Worm (Caenorhabditis elegans) whole organism, young adult: Measurements from ENCODE around the gene cutl-15.

Source experiments
- B0019.2 ChIP-seq: fragments of 200-800 bp; sonication (Bioruptor generic); conservative IDR thresholded peaks from 2 replicates; pipeline ENCODE4 v1.3.6; 2022; ENCODE audit warnings: missing genetic modification reagents, missing genetic modification characterization, missing compliant biosample characterization
- B0035.1 ChIP-seq: sonication (generic microtip); optimal IDR thresholded peaks from 2 replicates; lab custom pipeline; 2016; ENCODE audit warnings: missing genetic modification characterization, mild to moderate bottlenecking, missing compliant biosample characterization, missing genotype, missing genetic modification reagents
- C06A6.2 ChIP-seq: fragments of 200-800 bp; sonication (Bioruptor generic); conservative IDR thresholded peaks from 2 replicates; pipeline ENCODE4 v1.3.6; 2022; ENCODE audit warnings: missing genetic modification characterization, missing compliant biosample characterization
- D2030.7 ChIP-seq: fragments of 200-800 bp; sonication (Bioruptor generic); IDR thresholded peaks from 2 replicates; pipeline ENCODE4 v1.3.6; 2022; ENCODE audit warnings: missing genetic modification reagents, missing genetic modification characterization, missing compliant biosample characterization
- F10E7.11 ChIP-seq: sonication (generic microtip); optimal IDR thresholded peaks from 2 replicates; lab custom pipeline; 2017; ENCODE audit warnings: mild to moderate bottlenecking, missing genetic modification characterization, moderate library complexity, missing compliant biosample characterization
- F33H1.4 ChIP-seq: fragments of 200-800 bp; sonication (Bioruptor generic); IDR thresholded peaks from 2 replicates; pipeline ENCODE4 v1.3.6; 2022; ENCODE audit warnings: missing genetic modification reagents, missing genetic modification characterization, missing compliant biosample characterization
- F39B2.1 ChIP-seq: fragments of 200-800 bp; sonication (Bioruptor generic); IDR thresholded peaks from 2 replicates; pipeline ENCODE4 v1.3.6; 2022; ENCODE audit warnings: missing genetic modification reagents, missing genetic modification characterization, missing compliant biosample characterization
- K11D2.4 ChIP-seq: fragments of 200-800 bp; sonication (Bioruptor generic); IDR thresholded peaks from 2 replicates; pipeline ENCODE4 v1.3.6; 2022; ENCODE audit warnings: missing genetic modification reagents, missing genetic modification characterization, missing compliant biosample characterization
- K12H6.12 ChIP-seq: fragments of 200-800 bp; sonication (Bioruptor generic); optimal IDR thresholded peaks from 2 replicates; lab custom pipeline; 2018; ENCODE audit warnings: mild to moderate bottlenecking, missing genetic modification characterization, missing compliant biosample characterization
- T07F8.4 ChIP-seq: sonication (generic microtip); optimal IDR thresholded peaks from 2 replicates; lab custom pipeline; 2016; ENCODE audit warnings: mild to moderate bottlenecking, missing genetic modification characterization, moderate library complexity, missing compliant biosample characterization
- Y53G8AR.9 ChIP-seq: fragments of 200-800 bp; sonication (Bioruptor generic); conservative IDR thresholded peaks from 2 replicates; pipeline ENCODE4 v1.3.6; 2022; ENCODE audit warnings: missing genetic modification reagents, missing genetic modification characterization, missing compliant biosample characterization
- ZK185.1 ChIP-seq: sonication (generic microtip); optimal IDR thresholded peaks from 2 replicates; lab custom pipeline; 2016; ENCODE audit warnings: mild to moderate bottlenecking, missing genetic modification characterization, missing compliant biosample characterization; ENCODE audit not compliant: poor library complexity, severe bottlenecking
- attf-5 ChIP-seq: fragments of 200-800 bp; sonication (Bioruptor generic); optimal IDR thresholded peaks from 2 replicates; lab custom pipeline; 2018; ENCODE audit warnings: mild to moderate bottlenecking, missing genetic modification characterization, missing compliant biosample characterization
- bed-2 ChIP-seq: fragments of 200-800 bp; sonication (Bioruptor generic); IDR thresholded peaks from 2 replicates; pipeline ENCODE4 v1.3.6; 2022; ENCODE audit warnings: missing genetic modification reagents, missing genetic modification characterization, missing compliant biosample characterization
- ccch-3 ChIP-seq: fragments of 200-800 bp; sonication (Bioruptor generic); optimal IDR thresholded peaks from 2 replicates; lab custom pipeline; 2018; ENCODE audit warnings: mild to moderate bottlenecking, missing genetic modification characterization, missing compliant biosample characterization
- cebp-2 ChIP-seq: fragments of 200-800 bp; sonication (Bioruptor generic); IDR thresholded peaks from 2 replicates; pipeline ENCODE4 v1.3.6; 2022; ENCODE audit warnings: missing genetic modification characterization, missing compliant biosample characterization
- ceh-27 ChIP-seq: fragments of 200-800 bp; sonication (Bioruptor generic); optimal IDR thresholded peaks from 2 replicates; lab custom pipeline; 2018; ENCODE audit warnings: mild to moderate bottlenecking, missing genetic modification characterization, moderate library complexity, missing compliant biosample characterization
- ceh-58 ChIP-seq: fragments of 200-800 bp; sonication (Bioruptor generic); IDR thresholded peaks from 2 replicates; pipeline ENCODE4 v1.3.6; 2022; ENCODE audit warnings: missing genetic modification characterization, missing compliant biosample characterization
- ceh-91 ChIP-seq: fragments of 200-800 bp; sonication (Bioruptor generic); IDR thresholded peaks from 2 replicates; pipeline ENCODE4 v1.3.6; 2022; ENCODE audit warnings: missing genetic modification reagents, missing genetic modification characterization, missing compliant biosample characterization
- egl-44 ChIP-seq: fragments of 200-800 bp; sonication (Bioruptor generic); IDR thresholded peaks from 2 replicates; pipeline ENCODE4 v1.3.6; 2022; ENCODE audit warnings: missing genetic modification reagents, missing genetic modification characterization, missing compliant biosample characterization
- egrh-3 ChIP-seq: fragments of 200-800 bp; sonication (Bioruptor generic); IDR thresholded peaks from 2 replicates; pipeline ENCODE4 v1.3.6; 2022; ENCODE audit warnings: missing genetic modification reagents, missing genetic modification characterization, missing compliant biosample characterization
- ekl-4 ChIP-seq: fragments of 200-800 bp; sonication (Bioruptor generic); IDR thresholded peaks from 2 replicates; pipeline ENCODE4 v1.3.6; 2022; ENCODE audit warnings: missing genetic modification reagents, missing genetic modification characterization, missing compliant biosample characterization
- ets-4 ChIP-seq: fragments of 200-800 bp; sonication (Bioruptor generic); optimal IDR thresholded peaks from 2 replicates; lab custom pipeline; 2018; ENCODE audit warnings: mild to moderate bottlenecking, missing genetic modification characterization, missing compliant biosample characterization
- hmg-20 ChIP-seq: fragments of 200-800 bp; sonication (Bioruptor generic); IDR thresholded peaks from 2 replicates; pipeline ENCODE4 v1.3.6; 2022; ENCODE audit warnings: missing genetic modification reagents, missing genetic modification characterization, missing compliant biosample characterization
- hsf-1 ChIP-seq: fragments of 200-800 bp; sonication (Bioruptor generic); IDR thresholded peaks from 2 replicates; pipeline ENCODE4 v1.3.6; 2022; ENCODE audit warnings: missing genetic modification reagents, missing genetic modification characterization, missing compliant biosample characterization
- lag-1 ChIP-seq: fragments of 200-800 bp; sonication (Bioruptor generic); IDR thresholded peaks from 2 replicates; pipeline ENCODE4 v1.3.6; 2022; ENCODE audit warnings: missing genetic modification reagents, missing genetic modification characterization, missing compliant biosample characterization
- let-526 ChIP-seq: fragments of 200-800 bp; sonication (Bioruptor generic); IDR thresholded peaks from 2 replicates; pipeline ENCODE4 v1.3.6; 2022; ENCODE audit warnings: missing genetic modification reagents, missing genetic modification characterization, missing compliant biosample characterization
- lin-26 ChIP-seq: fragments of 200-800 bp; sonication (Bioruptor generic); IDR thresholded peaks from 2 replicates; pipeline ENCODE4 v1.3.6; 2022; ENCODE audit warnings: missing genetic modification reagents, missing genetic modification characterization, missing compliant biosample characterization
- lin-40 ChIP-seq: sonication (generic microtip); optimal IDR thresholded peaks from 2 replicates; lab custom pipeline; 2016; ENCODE audit warnings: missing genetic modification characterization, mild to moderate bottlenecking, missing compliant biosample characterization, missing genotype, missing genetic modification reagents
- lir-1 ChIP-seq: fragments of 200-800 bp; sonication (Bioruptor generic); conservative IDR thresholded peaks from 2 replicates; pipeline ENCODE4 v1.3.6; 2022; ENCODE audit warnings: missing genetic modification reagents, missing genetic modification characterization, missing compliant biosample characterization
- lsy-27 ChIP-seq: sonication (generic microtip); optimal IDR thresholded peaks from 2 replicates; lab custom pipeline; 2017; ENCODE audit warnings: missing genetic modification characterization, mild to moderate bottlenecking, missing compliant biosample characterization, antibody characterized with exemption, missing genotype, borderline replicate concordance; ENCODE audit not compliant: insufficient read depth
- madf-8 ChIP-seq: fragments of 200-800 bp; sonication (Bioruptor generic); conservative IDR thresholded peaks from 2 replicates; pipeline ENCODE4 v1.3.6; 2022; ENCODE audit warnings: missing genetic modification reagents, missing genetic modification characterization, missing compliant biosample characterization
- mes-4 ChIP-seq: sonication (generic microtip); optimal IDR thresholded peaks from 2 replicates; lab custom pipeline; 2016; ENCODE audit warnings: missing genotype, missing genetic modification characterization, missing compliant biosample characterization
- nfya-1 ChIP-seq: sonication (generic microtip); optimal IDR thresholded peaks from 2 replicates; lab custom pipeline; 2017; ENCODE audit warnings: antibody characterized with exemption, missing compliant biosample characterization, missing genetic modification characterization, borderline replicate concordance; ENCODE audit not compliant: insufficient read depth
- pbrm-1 ChIP-seq: fragments of 200-800 bp; sonication (Bioruptor generic); IDR thresholded peaks from 2 replicates; pipeline ENCODE4 v1.3.6; 2022; ENCODE audit warnings: missing genetic modification reagents, missing genetic modification characterization, missing compliant biosample characterization
- rcor-1 ChIP-seq: fragments of 200-800 bp; sonication (Bioruptor generic); IDR thresholded peaks from 2 replicates; pipeline ENCODE4 v1.3.6; 2022; ENCODE audit warnings: missing genetic modification reagents, missing genetic modification characterization, missing compliant biosample characterization
- rec-8 ChIP-seq, 2 experiments: sonication (generic microtip); optimal IDR thresholded peaks; 2 replicates each; lab custom pipeline; 2016; ENCODE audit warnings: mild to moderate bottlenecking in 2 of 2, missing genetic modification characterization in 2 of 2, missing genetic modification reagents in 2 of 2, missing genotype in 2 of 2, missing biosample characterization in 1 of 2, missing compliant biosample characterization in 1 of 2, moderate library complexity in 1 of 2
- snpc-1.1 ChIP-seq: sonication (generic microtip); optimal IDR thresholded peaks from 2 replicates; lab custom pipeline; 2017; ENCODE audit warnings: missing genetic modification characterization, mild to moderate bottlenecking, missing compliant biosample characterization, antibody characterized with exemption, moderate library complexity, missing genotype, missing genetic modification reagents; ENCODE audit not compliant: insufficient read depth
- snpc-3.4 ChIP-seq: sonication (generic microtip); optimal IDR thresholded peaks from 2 replicates; lab custom pipeline; 2017; ENCODE audit warnings: missing genetic modification characterization, mild to moderate bottlenecking, missing compliant biosample characterization, antibody characterized with exemption, moderate library complexity, missing genotype, missing genetic modification reagents
- snpc-4 ChIP-seq, 5 experiments: fragments of 150-350 bp in 1 of 5; sonication (generic microtip) in 4 of 5; optimal IDR thresholded peaks; 2 replicates each; lab custom pipeline; 2014 to 2018; ENCODE audit warnings: missing genetic modification characterization in 5 of 5, missing biosample characterization in 3 of 5, antibody characterized with exemption in 2 of 5, mild to moderate bottlenecking in 2 of 5, missing compliant biosample characterization in 2 of 5, missing genotype in 2 of 5, moderate library complexity in 2 of 5, missing genetic modification reagents in 1 of 5
- somi-1 ChIP-seq: fragments of 200-800 bp; sonication (Bioruptor generic); optimal IDR thresholded peaks from 2 replicates; lab custom pipeline; 2018; ENCODE audit warnings: mild to moderate bottlenecking, missing genetic modification characterization, missing compliant biosample characterization
- zfh-2 ChIP-seq: fragments of 200-800 bp; sonication (Bioruptor generic); conservative IDR thresholded peaks from 2 replicates; pipeline ENCODE4 v1.3.6; 2022; ENCODE audit warnings: missing genetic modification reagents, missing genetic modification characterization, missing compliant biosample characterization
- ztf-22 ChIP-seq: fragments of 200-800 bp; sonication (Bioruptor generic); optimal IDR thresholded peaks from 2 replicates; lab custom pipeline; 2018; ENCODE audit warnings: mild to moderate bottlenecking, missing genetic modification characterization, moderate library complexity, missing compliant biosample characterization
- ztf-26 ChIP-seq: sonication (generic microtip); optimal IDR thresholded peaks from 2 replicates; lab custom pipeline; 2017; ENCODE audit warnings: missing genetic modification characterization, missing compliant biosample characterization
- ztf-28 ChIP-seq: fragments of 200-800 bp; sonication (Bioruptor generic); IDR thresholded peaks from 2 replicates; pipeline ENCODE4 v1.3.6; 2022; ENCODE audit warnings: missing genetic modification reagents, missing genetic modification characterization, missing compliant biosample characterization
- ztf-6 ChIP-seq: fragments of 200-800 bp; sonication (Bioruptor generic); IDR thresholded peaks from 2 replicates; pipeline ENCODE4 v1.3.6; 2022; ENCODE audit warnings: missing genetic modification reagents, missing genetic modification characterization, missing compliant biosample characterization

The cutl-15 gene

DNA sequence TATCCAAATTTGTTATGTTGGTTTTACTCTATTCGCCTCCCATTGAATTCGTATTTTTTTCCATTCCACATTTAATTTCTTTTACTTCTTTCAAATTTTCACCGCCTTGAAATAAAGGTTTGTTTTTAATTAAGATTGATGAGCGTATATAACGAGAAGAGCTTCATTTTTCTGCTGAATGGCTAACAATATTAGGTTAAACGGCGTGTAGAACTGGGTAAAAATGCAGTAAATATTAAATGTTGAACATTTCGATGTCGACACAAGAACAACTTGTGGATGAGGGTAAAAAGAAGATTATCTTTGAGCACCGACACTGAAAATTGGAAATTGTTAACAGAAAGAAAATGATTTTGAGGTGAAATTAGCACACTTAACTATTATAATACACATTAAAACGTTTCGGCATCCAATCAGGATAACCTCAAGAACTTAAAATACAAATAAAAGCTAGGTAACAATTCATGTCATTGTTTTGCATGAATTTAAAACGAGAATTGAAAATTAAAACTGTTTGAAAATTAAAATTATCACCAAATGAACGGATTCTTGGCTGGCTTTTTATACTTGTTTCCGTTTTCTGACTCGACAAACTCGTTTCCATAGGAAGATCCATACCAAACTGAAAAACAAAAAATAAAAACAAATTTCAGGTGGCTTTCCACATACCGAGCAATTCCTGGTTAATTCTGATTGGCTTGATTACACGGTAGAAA, 8.4 kb downstream of the cutl-15 start (continued):
- no peak for TF ChIP-seq lir-1 (GFP tag; lab: Robert Waterston, UW)
- no peak for TF ChIP-seq ztf-6 (GFP tag; lab: Robert Waterston, UW)
- no peak for TF ChIP-seq ceh-58 (GFP tag; lab: Robert Waterston, UW)
- no peak for TF ChIP-seq cebp-2 (GFP tag; lab: Robert Waterston, UW)
- TF ChIP-seq snpc-3.4 (tag; lab: Kevin White, UChicago), result peak; percentile 1
- TF ChIP-seq bed-2, result no peak
- TF ChIP-seq ztf-28 (GFP tag; lab: Robert Waterston, UW), result no peak
- TF ChIP-seq egrh-3, result no peak
- TF ChIP-seq lsy-27 (tag; lab: Kevin White, UChicago), result no peak
- TF ChIP-seq pbrm-1, result no peak
- no peak for TF ChIP-seq lag-1 (GFP tag; lab: Robert Waterston, UW)
- peak; percentile 47; the same call in 1 of the 2 replicates for TF ChIP-seq lin-26 (GFP tag; lab: Robert Waterston, UW)
- TF ChIP-seq ztf-26 (tag; lab: Kevin White, UChicago), result no peak
- TF ChIP-seq ekl-4 (GFP tag; lab: Robert Waterston, UW), result no peak
- no peak for TF ChIP-seq ztf-22 (GFP tag; lab: Kevin White, UChicago)
- no peak for TF ChIP-seq F39B2.1 (GFP tag; lab: Robert Waterston, UW)
- no peak for TF ChIP-seq hmg-20 (GFP tag; lab: Robert Waterston, UW)
- TF ChIP-seq lin-40 (tag; lab: Kevin White, UChicago), result no peak
- no peak for TF ChIP-seq ccch-3 (GFP tag; lab: Kevin White, UChicago)
- TF ChIP-seq Y53G8AR.9 (GFP tag; lab: Robert Waterston, UW), result 0 out of 2 replicates have a peak, but pooled peaks have one; percentile 56
- TF ChIP-seq K12H6.12 (tag; lab: Kevin White, UChicago), result no peak
- TF ChIP-seq K11D2.4 (GFP tag; lab: Robert Waterston, UW), result no peak
- no peak for TF ChIP-seq attf-5
- TF ChIP-seq ZK185.1 (tag; lab: Kevin White, UChicago), result peak; percentile 1
- TF ChIP-seq snpc-1.1 (tag; lab: Kevin White, UChicago), result no peak
- TF ChIP-seq F33H1.4, result no peak; the same call in 1 of the 2 replicates
- peak; percentile 6 for TF ChIP-seq F10E7.11
- TF ChIP-seq ets-4 (GFP tag; lab: Kevin White, UChicago), result no peak
- TF ChIP-seq B0035.1 (tag; lab: Kevin White, UChicago), result no peak
- no peak for TF ChIP-seq ceh-27 (GFP tag; lab: Kevin White, UChicago)
- TF ChIP-seq ceh-91, result no peak
- TF ChIP-seq madf-8 (GFP tag; lab: Robert Waterston, UW), result no peak
- no peak for TF ChIP-seq let-526 (GFP tag; lab: Robert Waterston, UW)
- peak in 1 of 2 experiments; percentile 3 for TF ChIP-seq rec-8 (tag; optimal IDR thresholded peaks at IDR 0.05; lab: Kevin White, UChicago)
- TF ChIP-seq hsf-1 (GFP tag; lab: Robert Waterston, UW), result no peak
- TF ChIP-seq mes-4 (tag; lab: Kevin White, UChicago), result no peak
- TF ChIP-seq nfya-1, result no peak
- peak; percentile 34; the same call in 1 of the 2 replicates for TF ChIP-seq D2030.7
- no peak for TF ChIP-seq T07F8.4
- no peak for TF ChIP-seq egl-44
- TF ChIP-seq somi-1 (GFP tag; lab: Kevin White, UChicago), result no peak
- no peak for TF ChIP-seq rcor-1 (GFP tag; lab: Robert Waterston, UW)
- TF ChIP-seq snpc-4 (GFP tag; optimal IDR thresholded peaks at IDR 0.05; lab: Kevin White, UChicago), result no peak
- TF ChIP-seq snpc-4 (tag; optimal IDR thresholded peaks at IDR 0.05; lab: Kevin White, UChicago), result no peak
- TF ChIP-seq B0019.2 (GFP tag; lab: Robert Waterston, UW), result no peak
- no peak for TF ChIP-seq C06A6.2 (GFP tag; lab: Robert Waterston, UW)
- no peak for TF ChIP-seq zfh-2 (GFP tag; lab: Robert Waterston, UW)
